Worm (Caenorhabditis elegans) whole organism, midembryonic: ENCODE results near the gene F59A6.4.

Source experiments
- flt-1 ChIP-seq: fragments of 200-800 bp; sonication (Bioruptor generic); IDR thresholded peaks from 2 replicates; pipeline ENCODE4 v1.3.6; 2022; ENCODE audit warnings: missing genetic modification characterization, missing compliant biosample characterization
- tab-1 ChIP-seq: fragments of 200-800 bp; sonication (Bioruptor generic); IDR thresholded peaks from 2 replicates; pipeline ENCODE4 v1.3.6; 2022; ENCODE audit warnings: missing genetic modification characterization, missing compliant biosample characterization
- ztf-23 ChIP-seq: fragments of 200-800 bp; sonication (Bioruptor generic); IDR thresholded peaks from 2 replicates; pipeline ENCODE4 v1.3.6; 2022; ENCODE audit warnings: missing genetic modification reagents, missing genetic modification characterization, missing compliant biosample characterization
- ztf-29 ChIP-seq: fragments of 200-800 bp; sonication (Bioruptor generic); IDR thresholded peaks from 2 replicates; pipeline ENCODE4 v1.3.6; 2022; ENCODE audit warnings: missing genetic modification reagents, missing genetic modification characterization, missing compliant biosample characterization

DNA sequence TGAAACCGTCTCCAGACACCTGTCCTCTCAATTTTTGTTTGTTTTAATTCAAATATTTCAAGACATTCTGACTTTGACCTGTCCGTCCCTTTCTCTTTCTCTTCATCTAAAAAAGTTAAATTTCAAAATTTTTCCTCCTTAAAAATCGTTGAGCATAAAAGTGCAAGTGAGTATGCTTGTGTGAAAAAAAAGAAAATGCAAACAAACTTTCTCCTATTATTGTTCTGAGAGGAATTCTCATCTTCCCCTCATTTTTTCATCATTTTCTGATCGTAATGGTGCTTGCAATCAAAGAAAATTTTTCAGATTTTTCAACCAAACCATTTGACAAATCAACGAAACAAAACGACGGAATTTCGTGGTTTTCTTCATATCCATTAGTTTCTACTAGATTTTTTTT, 36.0 kb upstream of the F59A6.4 start, which contains the start of gene shc-2:
- TF ChIP-seq ztf-23 (GFP tag; lab: Robert Waterston, UW): no peak
- no peak for TF ChIP-seq ztf-29 (GFP tag; lab: Robert Waterston, UW)
- no peak for TF ChIP-seq tab-1 (GFP tag; lab: Robert Waterston, UW)
- TF ChIP-seq flt-1: no peak
